Worm (Caenorhabditis elegans) whole organism, L3 larva: ENCODE results near the gene C45B2.1.

ENCODE experiments used
- R02D3.7 ChIP-seq: fragments of 150-350 bp; optimal IDR thresholded peaks from 2 replicates; lab custom pipeline; 2014; ENCODE audit warnings: missing biosample characterization, missing genetic modification characterization
- ZK546.5 ChIP-seq: sonication (generic microtip); optimal IDR thresholded peaks from 2 replicates; lab custom pipeline; 2017; ENCODE audit warnings: missing biosample characterization, missing genetic modification characterization
- aly-2 ChIP-seq: fragments of 150-350 bp; optimal IDR thresholded peaks from 2 replicates; lab custom pipeline; 2014; ENCODE audit warnings: missing biosample characterization, missing genetic modification characterization
- ama-1 ChIP-seq: fragments of 150-350 bp; optimal IDR thresholded peaks from 2 replicates; lab custom pipeline; 2018
- ceh-16 ChIP-seq: sonication (generic microtip); optimal IDR thresholded peaks from 2 replicates; lab custom pipeline; 2017; ENCODE audit warnings: missing biosample characterization, missing genetic modification characterization
- ceh-28 ChIP-seq: fragments of 150-350 bp; optimal IDR thresholded peaks from 2 replicates; lab custom pipeline; 2014; ENCODE audit warnings: missing biosample characterization, missing genetic modification reagents, missing genetic modification characterization
- ceh-9 ChIP-seq: sonication (generic microtip); optimal IDR thresholded peaks from 2 replicates; lab custom pipeline; 2018; ENCODE audit warnings: missing biosample characterization, missing genetic modification characterization
- egl-27 ChIP-seq: sonication (generic microtip); optimal IDR thresholded peaks from 4 replicates; lab custom pipeline; 2017; ENCODE audit warnings: missing biosample characterization, missing genetic modification reagents, missing genetic modification characterization
- egl-5 ChIP-seq: fragments of 150-350 bp; optimal IDR thresholded peaks from 2 replicates; lab custom pipeline; 2017; ENCODE audit warnings: missing biosample characterization, missing genetic modification reagents, missing genetic modification characterization, inconsistent platforms
- elt-1 ChIP-seq: fragments of 150-350 bp; optimal IDR thresholded peaks from 2 replicates; lab custom pipeline; 2014; ENCODE audit warnings: missing biosample characterization, missing genetic modification characterization
- elt-2 ChIP-seq: sonication (generic microtip); optimal IDR thresholded peaks from 2 replicates; lab custom pipeline; 2016; ENCODE audit warnings: missing genetic modification reagents, mild to moderate bottlenecking, missing genetic modification characterization, missing compliant biosample characterization
- eor-1 ChIP-seq, 2 experiments: fragments of 150-350 bp; optimal IDR thresholded peaks; 2 replicates each; lab custom pipeline; 2014 to 2018; ENCODE audit warnings: missing biosample characterization in 2 of 2, missing genetic modification characterization in 2 of 2
- fkh-2 ChIP-seq: fragments of 150-350 bp; optimal IDR thresholded peaks from 2 replicates; lab custom pipeline; 2014; ENCODE audit warnings: missing biosample characterization, missing genetic modification reagents, missing genetic modification characterization
- fos-1 ChIP-seq: fragments of 150-350 bp; optimal IDR thresholded peaks from 2 replicates; lab custom pipeline; 2014; ENCODE audit warnings: missing biosample characterization, missing genetic modification characterization
- hmg-11 ChIP-seq: sonication (generic microtip); optimal IDR thresholded peaks from 2 replicates; lab custom pipeline; 2016; ENCODE audit warnings: missing genetic modification characterization, missing compliant biosample characterization
- lin-15B ChIP-seq: fragments of 150-350 bp; optimal IDR thresholded peaks from 2 replicates; lab custom pipeline; 2014; ENCODE audit warnings: missing biosample characterization, missing genetic modification characterization
- lin-39 ChIP-seq: fragments of 150-350 bp; optimal IDR thresholded peaks from 2 replicates; lab custom pipeline; 2018; ENCODE audit warnings: missing biosample characterization, missing genetic modification reagents, missing genetic modification characterization
- mdl-1 ChIP-seq: fragments of 150-350 bp; optimal IDR thresholded peaks from 2 replicates; lab custom pipeline; 2014; ENCODE audit warnings: missing biosample characterization, missing genetic modification characterization
- mml-1 ChIP-seq: fragments of 150-350 bp; sonication (generic microtip); optimal IDR thresholded peaks from 3 replicates; lab custom pipeline; 2014; ENCODE audit warnings: missing biosample characterization, missing genetic modification characterization
- nhr-23 ChIP-seq: fragments of 150-350 bp; optimal IDR thresholded peaks from 2 replicates; lab custom pipeline; 2014; ENCODE audit warnings: missing biosample characterization, missing genetic modification reagents, missing genetic modification characterization
- nhr-237 ChIP-seq: fragments of 150-350 bp; optimal IDR thresholded peaks from 2 replicates; lab custom pipeline; 2014; ENCODE audit warnings: missing biosample characterization, missing genetic modification characterization
- nhr-25 ChIP-seq: sonication (generic microtip); optimal IDR thresholded peaks from 2 replicates; lab custom pipeline; 2017; ENCODE audit warnings: missing biosample characterization, missing genetic modification characterization
- nhr-28 ChIP-seq: fragments of 150-350 bp; optimal IDR thresholded peaks from 2 replicates; lab custom pipeline; 2014; ENCODE audit warnings: missing biosample characterization, missing genetic modification characterization
- nhr-43 ChIP-seq: sonication (generic microtip); optimal IDR thresholded peaks from 2 replicates; lab custom pipeline; 2016; ENCODE audit warnings: mild to moderate bottlenecking, missing genetic modification characterization, missing compliant biosample characterization; ENCODE audit not compliant: poor library complexity, severe bottlenecking
- nhr-67 ChIP-seq: fragments of 150-350 bp; optimal IDR thresholded peaks from 2 replicates; lab custom pipeline; 2014; ENCODE audit warnings: missing biosample characterization, missing genetic modification characterization
- nhr-77 ChIP-seq: fragments of 150-350 bp; optimal IDR thresholded peaks from 2 replicates; lab custom pipeline; 2014; ENCODE audit warnings: missing biosample characterization, missing genetic modification characterization
- pha-4 ChIP-seq: fragments of 150-350 bp; optimal IDR thresholded peaks from 2 replicates; lab custom pipeline; 2014; ENCODE audit warnings: missing biosample characterization, missing genetic modification reagents, missing genetic modification characterization
- pqm-1 ChIP-seq: fragments of 150-350 bp; optimal IDR thresholded peaks from 2 replicates; lab custom pipeline; 2017; ENCODE audit warnings: missing biosample characterization, missing genetic modification characterization, inconsistent platforms
- skn-1 ChIP-seq: fragments of 150-350 bp; optimal IDR thresholded peaks from 2 replicates; lab custom pipeline; 2014; ENCODE audit warnings: missing biosample characterization, missing genetic modification characterization
- snpc-4 ChIP-seq: fragments of 150-350 bp; optimal IDR thresholded peaks from 2 replicates; lab custom pipeline; 2014; ENCODE audit warnings: missing biosample characterization, missing genetic modification characterization
- tbx-2 ChIP-seq: sonication (generic microtip); optimal IDR thresholded peaks from 2 replicates; lab custom pipeline; 2016; ENCODE audit warnings: mild to moderate bottlenecking, missing genetic modification characterization, missing compliant biosample characterization
- unc-39 ChIP-seq: sonication (generic microtip); optimal IDR thresholded peaks from 4 replicates; lab custom pipeline; 2017; ENCODE audit warnings: missing biosample characterization, missing genetic modification characterization
- zag-1 ChIP-seq: fragments of 150-350 bp; optimal IDR thresholded peaks from 2 replicates; lab custom pipeline; 2014; ENCODE audit warnings: missing biosample characterization, missing genetic modification characterization
- ztf-11 ChIP-seq: fragments of 150-350 bp; optimal IDR thresholded peaks from 2 replicates; lab custom pipeline; 2014; ENCODE audit warnings: missing biosample characterization, missing genetic modification characterization

C45B2.1 gene

ce11 chrX:6100395-6101099, 14.6 kb downstream of the C45B2.1 start:
- TF ChIP-seq nhr-23 (tag; lab: Kevin White, UChicago) (no peak), skn-1 (no peak), pqm-1 (tag; lab: Kevin White, UChicago) (peak; percentile 61), mdl-1 (tag; lab: Kevin White, UChicago) (no peak), elt-2 (tag; lab: Kevin White, UChicago) (peak; percentile 53), lin-15B (tag; lab: Kevin White, UChicago) (no peak), R02D3.7 (tag; lab: Kevin White, UChicago) (no peak)

- TF ChIP-seq ZK546.5 (tag; lab: Kevin White, UChicago) (no peak), ama-1 (lab: Kevin White, UChicago) (no peak), nhr-237 (tag; lab: Kevin White, UChicago) (no peak), eor-1 (tag; optimal IDR thresholded peaks at IDR 0.05; lab: Kevin White, UChicago) (no peak), ceh-9 (no peak), egl-5 (tag; lab: Kevin White, UChicago) (no peak), nhr-67 (no peak), ceh-28 (no peak), ztf-11 (tag; lab: Kevin White, UChicago) (no peak), mml-1 (tag; lab: Kevin White, UChicago) (no peak), unc-39 (no peak), fos-1 (tag; lab: Kevin White, UChicago) (no peak), ceh-16 (no peak)
These were observed 17.4 kb downstream of the C45B2.1 start, which contains the start of gene C15H9.11 for ce11 chrX:6103297-6103696. Gene C15H9.11, minus strand, starts transcription at chrX:6103397.

- no peak for TF ChIP-seq mml-1 (tag; lab: Kevin White, UChicago)
- TF ChIP-seq unc-39: no peak
- no peak for TF ChIP-seq nhr-28 (tag; lab: Kevin White, UChicago)
- TF ChIP-seq ceh-16: no peak
- TF ChIP-seq fkh-2: no peak
- no peak for TF ChIP-seq ama-1 (lab: Kevin White, UChicago)
- TF ChIP-seq egl-5 (tag; lab: Kevin White, UChicago): no peak
- no peak for TF ChIP-seq snpc-4
- no peak for TF ChIP-seq nhr-77
- TF ChIP-seq hmg-11 (tag; lab: Kevin White, UChicago): no peak
- no peak for TF ChIP-seq eor-1 (tag; optimal IDR thresholded peaks at IDR 0.05; lab: Kevin White, UChicago)
- no peak for TF ChIP-seq pqm-1 (tag; lab: Kevin White, UChicago)
- no peak for TF ChIP-seq skn-1
- TF ChIP-seq tbx-2 (tag; lab: Kevin White, UChicago): no peak
- TF ChIP-seq aly-2: no peak
- TF ChIP-seq zag-1 (tag; lab: Kevin White, UChicago): no peak
- TF ChIP-seq elt-1 (tag; lab: Kevin White, UChicago): no peak
- no peak for TF ChIP-seq pha-4 (tag; lab: Kevin White, UChicago)
- no peak for TF ChIP-seq egl-27
These were observed 22.0 kb downstream of the C45B2.1 start for ce11 chrX:6107962-6108361.

ce11 chrX:6109288-6109770, 23.4 kb downstream of the C45B2.1 start, which contains the start of gene kynu-1:
Gene kynu-1, minus strand, starts transcription at chrX:6109338.
- TF ChIP-seq nhr-77: no peak
- no peak for TF ChIP-seq mdl-1 (tag; lab: Kevin White, UChicago)
- no peak for TF ChIP-seq ztf-11 (tag; lab: Kevin White, UChicago)
- no peak for TF ChIP-seq nhr-25 (tag; lab: Kevin White, UChicago)
- peak; percentile 32 for TF ChIP-seq nhr-43 (tag; lab: Kevin White, UChicago)
- TF ChIP-seq ama-1 (lab: Kevin White, UChicago): no peak
- no peak for TF ChIP-seq lin-39
- TF ChIP-seq nhr-23 (tag; lab: Kevin White, UChicago): peak; percentile 53
- no peak for TF ChIP-seq ceh-9
- peak; percentile 66 for TF ChIP-seq ceh-28
- peak; percentile 57 for TF ChIP-seq elt-2 (tag; lab: Kevin White, UChicago)
- no peak for TF ChIP-seq pqm-1 (tag; lab: Kevin White, UChicago)
- no peak for TF ChIP-seq unc-39
- TF ChIP-seq elt-1 (tag; lab: Kevin White, UChicago): peak; percentile 81

ce11 chrX:6112817-6113216, 26.9 kb downstream of the C45B2.1 start, which contains the start of gene prx-3:
Gene prx-3, minus strand, starts transcription at chrX:6112917.
- TF ChIP-seq lin-15B (tag; lab: Kevin White, UChicago): no peak
- peak; percentile 54 for TF ChIP-seq elt-2 (tag; lab: Kevin White, UChicago)
